Fruit fly (Drosophila melanogaster) whole organism, embryonic: ENCODE measurements around the gene CG3841.
A peak's percentile ranks its signal among the peaks of the same experiment; 100 is the strongest.

Source experiments
- CG10654 ChIP-seq: fragments of 200-800 bp; sonication (Bioruptor generic); optimal IDR thresholded peaks from 2 replicates; lab custom pipeline; 2016; ENCODE audit warnings: missing biosample characterization, missing genetic modification characterization
- CG11085 ChIP-seq: fragments of 200-800 bp; sonication (Bioruptor generic); IDR thresholded peaks from 2 replicates; pipeline ENCODE4 v1.3.6; 2022; ENCODE audit warnings: missing biosample characterization, missing genetic modification characterization
- CG11456 ChIP-seq: fragments of 200-800 bp; sonication (Bioruptor generic); IDR thresholded peaks from 3 replicates; pipeline ENCODE4 v1.3.6; 2022; ENCODE audit warnings: missing biosample characterization, missing genetic modification characterization
- CG12219 ChIP-seq: fragments of 200-800 bp; sonication (Bioruptor generic); optimal IDR thresholded peaks from 3 replicates; lab custom pipeline; 2018; ENCODE audit warnings: missing biosample characterization, mild to moderate bottlenecking, missing genetic modification characterization
- CG12391 ChIP-seq: fragments of 200-800 bp; sonication (Bioruptor generic); optimal IDR thresholded peaks from 3 replicates; lab custom pipeline; 2018; ENCODE audit warnings: missing biosample characterization, mild to moderate bottlenecking, missing genetic modification characterization, moderate library complexity
- CG14710 ChIP-seq: fragments of 200-800 bp; sonication (Bioruptor generic); optimal IDR thresholded peaks from 3 replicates; lab custom pipeline; 2019; ENCODE audit warnings: missing biosample characterization, mild to moderate bottlenecking, missing genetic modification characterization, moderate library complexity
- CG18599 ChIP-seq: fragments of 200-800 bp; sonication (Bioruptor generic); optimal IDR thresholded peaks from 3 replicates; lab custom pipeline; 2017; ENCODE audit warnings: missing biosample characterization, missing genetic modification characterization, mild to moderate bottlenecking, moderate library complexity, missing genetic modification reagents
- CG18619 ChIP-seq: fragments of 200-800 bp; sonication (Bioruptor generic); optimal IDR thresholded peaks from 3 replicates; lab custom pipeline; 2017; ENCODE audit warnings: missing biosample characterization, mild to moderate bottlenecking, missing genetic modification characterization
- CG2202 ChIP-seq: fragments of 200-800 bp; sonication (Bioruptor generic); optimal IDR thresholded peaks from 2 replicates; lab custom pipeline; 2018; ENCODE audit warnings: missing biosample characterization, mild to moderate bottlenecking, missing genetic modification characterization
- CG3407 ChIP-seq: fragments of 200-800 bp; sonication (Bioruptor generic); optimal IDR thresholded peaks from 2 replicates; lab custom pipeline; 2018; ENCODE audit warnings: missing biosample characterization, mild to moderate bottlenecking, missing genetic modification characterization
- CG42726 ChIP-seq: fragments of 200-800 bp; sonication (Bioruptor generic); IDR thresholded peaks from 2 replicates; pipeline ENCODE4 v1.3.6; 2022; ENCODE audit warnings: missing biosample characterization, missing genetic modification characterization; ENCODE audit not compliant: partially characterized antibody
- CG6813 ChIP-seq: fragments of 200-800 bp; sonication (Bioruptor generic); optimal IDR thresholded peaks from 2 replicates; lab custom pipeline; 2017; ENCODE audit warnings: missing biosample characterization, missing genetic modification characterization, mild to moderate bottlenecking, moderate library complexity, missing genetic modification reagents
- CG6854 ChIP-seq: fragments of 200-800 bp; sonication (Bioruptor generic); optimal IDR thresholded peaks from 3 replicates; lab custom pipeline; 2017; ENCODE audit warnings: missing biosample characterization, mild to moderate bottlenecking, missing genetic modification characterization
- CG7357 ChIP-seq: fragments of 200-800 bp; sonication (Bioruptor generic); IDR thresholded peaks from 3 replicates; pipeline ENCODE4 v1.3.6; 2022; ENCODE audit warnings: missing biosample characterization, missing genetic modification characterization
- CG7372 ChIP-seq: fragments of 200-800 bp; sonication (Bioruptor generic); IDR thresholded peaks from 2 replicates; pipeline ENCODE4 v1.3.6; 2022; ENCODE audit warnings: missing biosample characterization, missing genetic modification characterization
- CG7839 ChIP-seq: fragments of 200-800 bp; sonication (Bioruptor generic); optimal IDR thresholded peaks from 3 replicates; lab custom pipeline; 2018; ENCODE audit warnings: missing biosample characterization, mild to moderate bottlenecking, missing genetic modification characterization, moderate library complexity
- CG8388 ChIP-seq: fragments of 200-800 bp; sonication (Bioruptor generic); optimal IDR thresholded peaks from 2 replicates; lab custom pipeline; 2019; ENCODE audit warnings: missing biosample characterization, mild to moderate bottlenecking, missing genetic modification characterization, moderate library complexity
- CG9817 ChIP-seq: fragments of 200-800 bp; sonication (Bioruptor generic); optimal IDR thresholded peaks from 2 replicates; lab custom pipeline; 2018; ENCODE audit warnings: missing biosample characterization, mild to moderate bottlenecking, missing genetic modification characterization, moderate library complexity
- E2f1 ChIP-seq: fragments of 200-800 bp; sonication (Bioruptor generic); IDR thresholded peaks from 2 replicates; pipeline ENCODE4 v1.3.6; 2022; ENCODE audit warnings: missing biosample characterization, missing genetic modification characterization
- H15 ChIP-seq: fragments of 200-800 bp; sonication (Bioruptor generic); IDR thresholded peaks from 3 replicates; pipeline ENCODE4 v1.3.6; 2022; ENCODE audit warnings: missing biosample characterization, missing genetic modification characterization
- HLH54F ChIP-seq: fragments of 200-800 bp; sonication (Bioruptor generic); optimal IDR thresholded peaks from 3 replicates; lab custom pipeline; 2016; ENCODE audit warnings: missing biosample characterization, missing genetic modification characterization
- Hey ChIP-seq: fragments of 200-800 bp; sonication (Bioruptor generic); optimal IDR thresholded peaks from 3 replicates; lab custom pipeline; 2018; ENCODE audit warnings: missing biosample characterization, mild to moderate bottlenecking, missing genetic modification characterization
- Hr51 ChIP-seq, 2 experiments: fragments of 200-800 bp; sonication (Bioruptor generic); optimal IDR thresholded peaks; 2 replicates in 1 of 2; 3 replicates in 1 of 2; lab custom pipeline; 2016 to 2018; ENCODE audit warnings: missing biosample characterization in 2 of 2, missing genetic modification characterization in 2 of 2, mild to moderate bottlenecking in 1 of 2, moderate library complexity in 1 of 2
- NfI ChIP-seq: fragments of 200-800 bp; sonication (Bioruptor generic); optimal IDR thresholded peaks from 3 replicates; lab custom pipeline; 2018; ENCODE audit warnings: missing biosample characterization, mild to moderate bottlenecking, missing genetic modification characterization, moderate library complexity
- Rfx ChIP-seq: fragments of 200-800 bp; sonication (Bioruptor generic); IDR thresholded peaks from 2 replicates; pipeline ENCODE4 v1.3.6; 2022; ENCODE audit warnings: missing biosample characterization, missing genetic modification characterization
- Sry-δ ChIP-seq: fragments of 200-800 bp; sonication (Bioruptor generic); optimal IDR thresholded peaks from 2 replicates; lab custom pipeline; 2016; ENCODE audit warnings: missing biosample characterization, missing genetic modification characterization
- ash1 ChIP-seq: fragments of 200-800 bp; sonication (Bioruptor generic); optimal IDR thresholded peaks from 2 replicates; lab custom pipeline; 2018; ENCODE audit warnings: missing biosample characterization, mild to moderate bottlenecking, missing genetic modification characterization
- bsh ChIP-seq, 2 experiments: fragments of 200-800 bp; sonication (Bioruptor generic); optimal IDR thresholded peaks; 2 replicates each; lab custom pipeline; 2017 to 2018; ENCODE audit warnings: mild to moderate bottlenecking in 2 of 2, missing biosample characterization in 2 of 2, missing genetic modification characterization in 2 of 2, moderate library complexity in 1 of 2
- chinmo ChIP-seq: fragments of 200-800 bp; sonication (Bioruptor generic); IDR thresholded peaks from 4 replicates; pipeline ENCODE4 v1.3.6; 2022; ENCODE audit warnings: missing biosample characterization, missing genetic modification characterization; ENCODE audit not compliant: partially characterized antibody
- ci ChIP-seq: fragments of 200-800 bp; sonication (Bioruptor generic); IDR thresholded peaks from 3 replicates; pipeline ENCODE4 v1.3.6; 2022; ENCODE audit warnings: missing biosample characterization, missing genetic modification characterization
- esg ChIP-seq: fragments of 200-800 bp; sonication (Bioruptor generic); conservative IDR thresholded peaks from 2 replicates; pipeline ENCODE4 v1.3.6; 2022; ENCODE audit warnings: missing biosample characterization, missing genetic modification characterization
- eve ChIP-seq, 2 experiments: fragments of >200 bp; optimal IDR thresholded peaks; 2 replicates each; lab custom pipeline; 2017; ENCODE audit warnings: missing biosample characterization in 2 of 2, missing genetic modification characterization in 2 of 2
- ewg ChIP-seq: fragments of 200-800 bp; sonication (Bioruptor generic); optimal IDR thresholded peaks from 3 replicates; lab custom pipeline; 2017; ENCODE audit warnings: mild to moderate bottlenecking, missing biosample characterization, missing genetic modification reagents, missing genetic modification characterization
- gsb ChIP-seq: fragments of 200-800 bp; sonication (Bioruptor generic); IDR thresholded peaks from 2 replicates; pipeline ENCODE4 v1.3.6; 2022; ENCODE audit warnings: missing biosample characterization, missing genetic modification characterization
- gsb-n ChIP-seq: fragments of 200-800 bp; sonication (Bioruptor generic); optimal IDR thresholded peaks from 3 replicates; lab custom pipeline; 2018; ENCODE audit warnings: missing biosample characterization, mild to moderate bottlenecking, missing genetic modification characterization
- jumu ChIP-seq: fragments of 200-800 bp; sonication (Bioruptor generic); optimal IDR thresholded peaks from 3 replicates; lab custom pipeline; 2016; ENCODE audit warnings: missing biosample characterization, missing genetic modification characterization
- ken ChIP-seq: fragments of 200-800 bp; sonication (Bioruptor generic); IDR thresholded peaks from 3 replicates; pipeline ENCODE4 v1.3.6; 2022; ENCODE audit warnings: missing biosample characterization, missing genetic modification characterization
- lilli ChIP-seq: fragments of 200-800 bp; sonication (Bioruptor generic); optimal IDR thresholded peaks from 3 replicates; lab custom pipeline; 2016; ENCODE audit warnings: missing biosample characterization, missing genetic modification characterization
- lov ChIP-seq, 2 experiments: fragments of 200-800 bp in 1 of 2; fragments of >200 bp in 1 of 2; sonication (Bioruptor generic) in 1 of 2; IDR thresholded peaks in 1 of 2; optimal IDR thresholded peaks in 1 of 2; 2 replicates in 1 of 2; 3 replicates in 1 of 2; pipeline versions ENCODE4 v1.3.6 to Lab custom; 2017 to 2022; ENCODE audit warnings: missing biosample characterization in 1 of 2, missing genetic modification characterization in 1 of 2
- oc ChIP-seq: fragments of 200-800 bp; sonication (Bioruptor generic); optimal IDR thresholded peaks from 2 replicates; lab custom pipeline; 2018; ENCODE audit warnings: missing biosample characterization, mild to moderate bottlenecking, missing genetic modification characterization, moderate library complexity
- odd ChIP-seq: fragments of 200-800 bp; sonication (Bioruptor generic); optimal IDR thresholded peaks from 2 replicates; lab custom pipeline; 2017; ENCODE audit warnings: missing biosample characterization, mild to moderate bottlenecking, missing genetic modification characterization
- pho ChIP-seq: fragments of 200-800 bp; sonication (Bioruptor generic); optimal IDR thresholded peaks from 2 replicates; lab custom pipeline; 2016; ENCODE audit warnings: missing biosample characterization, missing genetic modification characterization
- phol ChIP-seq: fragments of 200-800 bp; sonication (Bioruptor generic); optimal IDR thresholded peaks from 3 replicates; lab custom pipeline; 2018; ENCODE audit warnings: missing biosample characterization, mild to moderate bottlenecking, missing genetic modification characterization, moderate library complexity
- psq ChIP-seq: fragments of 200-800 bp; sonication (Bioruptor generic); optimal IDR thresholded peaks from 2 replicates; lab custom pipeline; 2017; ENCODE audit warnings: missing biosample characterization, missing genetic modification characterization
- pzg ChIP-seq: fragments of 200-800 bp; sonication (Bioruptor generic); optimal IDR thresholded peaks from 3 replicates; lab custom pipeline; 2018; ENCODE audit warnings: missing biosample characterization, mild to moderate bottlenecking, missing genetic modification characterization, moderate library complexity
- ro ChIP-seq: fragments of 200-800 bp; sonication (Bioruptor generic); IDR thresholded peaks from 2 replicates; pipeline ENCODE4 v1.3.6; 2022; ENCODE audit warnings: missing biosample characterization, missing genetic modification characterization
- sob ChIP-seq: fragments of 200-800 bp; sonication (Bioruptor generic); IDR thresholded peaks from 2 replicates; pipeline ENCODE4 v1.3.6; 2022; ENCODE audit warnings: missing biosample characterization, missing genetic modification characterization
- sr ChIP-seq: fragments of 200-800 bp; sonication (Bioruptor generic); IDR thresholded peaks from 3 replicates; pipeline ENCODE4 v1.3.6; 2022; ENCODE audit warnings: missing biosample characterization, missing genetic modification characterization
- unpg ChIP-seq: fragments of 200-800 bp; sonication (Bioruptor generic); optimal IDR thresholded peaks from 3 replicates; lab custom pipeline; 2018; ENCODE audit warnings: missing biosample characterization, mild to moderate bottlenecking, missing genetic modification characterization, moderate library complexity
- usp ChIP-seq: fragments of >200 bp; optimal IDR thresholded peaks from 2 replicates; lab custom pipeline; 2017; ENCODE audit warnings: missing biosample characterization, missing genetic modification characterization

The CG3841 gene

dm6 chr2L:9616654-9617053 lies 27.4 kb downstream of the CG3841 start (continued):
- TF ChIP-seq CG7839 (tag; lab: Kevin White, UChicago) (no peak), CG6854 (no peak), Hey (tag; lab: Kevin White, UChicago) (peak; percentile 21), bsh (GFP tag; optimal IDR thresholded peaks at IDR 0.05; lab: Kevin White, UChicago) (peak in 1 of 2 experiments; percentile 16), unpg (peak; percentile 11), NfI (peak; percentile 25), gsb (GFP tag; lab: Robert Waterston, UW) (no peak), CG9817 (tag; lab: Kevin White, UChicago) (peak; percentile 37), lov (optimal IDR thresholded peaks at IDR 0.05; lab: Kevin White, UChicago) (no peak), lov (GFP tag; IDR thresholded peaks at IDR 0.05; lab: Robert Waterston, UW) (no peak), E2f1 (GFP tag; lab: Robert Waterston, UW) (peak; percentile 48; the same call in 1 of the 2 replicates), CG18619 (no peak), sr (GFP tag; lab: Robert Waterston, UW) (peak; percentile 36; the same call in 1 of the 3 replicates), Sry-δ (GFP tag; lab: Kevin White, UChicago) (peak; percentile 87), psq (GFP tag; lab: Kevin White, UChicago) (no peak), CG7357 (GFP tag; lab: Robert Waterston, UW) (no peak), Hr51 (GFP tag; optimal IDR thresholded peaks at IDR 0.05; lab: Kevin White, UChicago) (peak in 1 of 2 experiments; percentile 1), ci (peak; percentile 82), ash1 (GFP tag; lab: Kevin White, UChicago) (no peak), pho (GFP tag; lab: Kevin White, UChicago) (peak; percentile 21), CG6813 (GFP tag; lab: Kevin White, UChicago) (no peak), ewg (GFP tag; lab: Kevin White, UChicago) (peak; percentile 32), CG7372 (GFP tag; lab: Robert Waterston, UW) (no peak), H15 (0 out of 3 replicates have a peak, but pooled peaks have one; percentile 32), lilli (GFP tag; lab: Kevin White, UChicago) (peak; percentile 63), usp (GFP tag; lab: Kevin White, UChicago) (no peak), CG11456 (GFP tag; lab: Robert Waterston, UW) (peak; percentile 79), CG11085 (peak; percentile 33; the same call in 1 of the 2 replicates), oc (peak; percentile 37), ken (GFP tag; lab: Robert Waterston, UW) (peak; percentile 45; the same call in 1 of the 3 replicates), Rfx (GFP tag; lab: Robert Waterston, UW) (peak; percentile 69), CG3407 (GFP tag; lab: Kevin White, UChicago) (peak; percentile 58), eve (GFP tag; optimal IDR thresholded peaks at IDR 0.05; lab: Kevin White, UChicago) (no peak), CG2202 (no peak), esg (GFP tag; lab: Robert Waterston, UW) (no peak), CG8388 (peak; percentile 5), CG42726 (GFP tag; lab: Robert Waterston, UW) (peak; percentile 84), HLH54F (GFP tag; lab: Kevin White, UChicago) (peak; percentile 65), CG10654 (no peak), gsb-n (tag; lab: Kevin White, UChicago) (peak; percentile 35), CG14710 (peak; percentile 64), CG18599 (GFP tag; lab: Kevin White, UChicago) (no peak), CG12391 (tag; lab: Kevin White, UChicago) (peak; percentile 63), ro (GFP tag; lab: Robert Waterston, UW) (no peak), pzg (GFP tag; lab: Kevin White, UChicago) (peak; percentile 75), phol (tag; lab: Kevin White, UChicago) (no peak), jumu (GFP tag; lab: Kevin White, UChicago) (peak; percentile 38), sob (GFP tag; lab: Robert Waterston, UW) (peak; percentile 82), chinmo (peak; percentile 82; the same call in 2 of the 4 replicates), odd (GFP tag; lab: Kevin White, UChicago) (no peak), CG12219 (GFP tag; lab: Kevin White, UChicago) (no peak)
